Worm (Caenorhabditis elegans): ENCODE results near the gene rike-1.

The rike-1 gene

DNA sequence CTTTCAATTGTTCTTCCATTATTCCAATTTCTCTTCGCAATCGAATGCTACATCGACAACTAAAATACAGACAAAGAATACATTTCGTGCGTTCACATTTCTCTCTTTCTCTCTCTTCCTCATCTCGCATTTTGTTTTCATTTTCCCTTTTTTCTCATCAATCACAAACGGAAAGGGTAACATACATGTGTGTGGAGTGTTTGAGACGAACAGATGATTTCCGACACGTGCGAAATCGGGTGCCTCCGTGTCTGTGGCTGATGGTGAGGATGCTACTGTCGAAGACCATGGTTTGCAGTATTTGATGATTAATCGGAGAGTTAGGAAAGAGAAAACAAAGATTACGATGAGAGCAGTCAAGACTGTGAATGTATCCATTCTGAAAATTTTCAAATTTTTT is 34.9 kb downstream of the rike-1 start, which contains the start of gene R02D5.9:
Gene R02D5.9, minus strand, starts transcription at position 378 of the 400 bp plus-strand sequence.
- TF ChIP-seq nhr-25 (tag; optimal IDR thresholded peaks at IDR 0.05) (peak; percentile 87), nhr-10 (tag; optimal IDR thresholded peaks at IDR 0.05) (no peak), nhr-129 (tag; optimal IDR thresholded peaks at IDR 0.05) (peak; percentile 42), mdl-1 (tag; optimal IDR thresholded peaks at IDR 0.05) (peak; percentile 37 to 82), peb-1 (tag; optimal IDR thresholded peaks at IDR 0.05) (no peak), unc-62 (GFP tag; optimal IDR thresholded peaks at IDR 0.05) (no peak), lin-11 (tag; optimal IDR thresholded peaks at IDR 0.05) (no peak), lin-13 (GFP tag; optimal IDR thresholded peaks at IDR 0.05) (no peak), ztf-4 (tag; optimal IDR thresholded peaks at IDR 0.05) (no peak), skn-1 (tag; optimal IDR thresholded peaks at IDR 0.05) (no peak), sma-9 (GFP tag; optimal IDR thresholded peaks at IDR 0.05) (peak; percentile 88), sma-9 (tag; optimal IDR thresholded peaks at IDR 0.05) (no peak), mbf-1 (tag; optimal IDR thresholded peaks at IDR 0.05) (no peak), elt-3 (tag; optimal IDR thresholded peaks at IDR 0.05) (no peak), nhr-21 (tag; optimal IDR thresholded peaks at IDR 0.05) (peak; percentile 72), sem-4 (tag; optimal IDR thresholded peaks at IDR 0.05) (peak; percentile 49), ceh-82 (tag; optimal IDR thresholded peaks at IDR 0.05) (no peak), elt-1 (tag; optimal IDR thresholded peaks at IDR 0.05) (no peak), blmp-1 (tag; optimal IDR thresholded peaks at IDR 0.05; ENCODE audit: insufficient read depth) (peak; percentile 97), nhr-6 (tag; optimal IDR thresholded peaks at IDR 0.05) (no peak), egl-27 (tag; optimal IDR thresholded peaks at IDR 0.05) (peak; percentile 9), sma-3 (GFP tag; optimal IDR thresholded peaks at IDR 0.05) (peak; percentile 95), nhr-11 (tag; optimal IDR thresholded peaks at IDR 0.05) (no peak), fos-1 (tag; optimal IDR thresholded peaks at IDR 0.05) (peak; percentile 20)

DNA sequence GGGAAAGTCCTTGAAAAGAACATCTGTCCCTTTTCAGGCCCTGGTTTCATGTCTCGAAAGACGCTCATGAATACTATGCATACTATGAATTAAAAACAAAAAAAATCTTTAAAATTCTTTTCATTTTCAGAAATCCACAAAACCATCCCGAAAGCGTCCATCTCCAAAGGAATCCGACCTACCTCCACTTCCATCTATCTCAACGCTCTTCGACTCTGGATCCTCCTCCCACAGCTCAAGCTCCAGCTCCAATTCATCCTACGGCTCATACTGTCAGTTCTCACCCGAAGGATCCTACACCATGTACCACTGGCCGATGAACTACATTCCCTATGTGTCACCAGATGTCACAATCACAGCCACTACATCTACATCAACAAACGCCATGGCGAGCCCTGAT is 37.1 kb downstream of the rike-1 start:
- TF ChIP-seq ceh-82 (tag; optimal IDR thresholded peaks at IDR 0.05): no peak
- no peak for TF ChIP-seq crh-2 (tag; optimal IDR thresholded peaks at IDR 0.05)
- TF ChIP-seq gmeb-1 (tag; optimal IDR thresholded peaks at IDR 0.05): no peak
- no peak for TF ChIP-seq sem-4 (tag; optimal IDR thresholded peaks at IDR 0.05)
- no peak for TF ChIP-seq lsy-2 (tag; optimal IDR thresholded peaks at IDR 0.05)
- no peak for TF ChIP-seq unc-62 (GFP tag; optimal IDR thresholded peaks at IDR 0.05)
- TF ChIP-seq unc-55 (GFP tag; optimal IDR thresholded peaks at IDR 0.05): no peak
- TF ChIP-seq nhr-25 (tag; optimal IDR thresholded peaks at IDR 0.05): no peak
- TF ChIP-seq egl-27 (tag; optimal IDR thresholded peaks at IDR 0.05): no peak
- no peak for TF ChIP-seq nhr-10 (tag; optimal IDR thresholded peaks at IDR 0.05)
- no peak for TF ChIP-seq mdl-1 (tag; optimal IDR thresholded peaks at IDR 0.05)
- TF ChIP-seq nhr-11 (tag; optimal IDR thresholded peaks at IDR 0.05): no peak
- TF ChIP-seq skn-1 (tag; optimal IDR thresholded peaks at IDR 0.05): no peak
- no peak for TF ChIP-seq unc-39 (tag; optimal IDR thresholded peaks at IDR 0.05)
- TF ChIP-seq Y55F3AM.14 (GFP tag; optimal IDR thresholded peaks at IDR 0.05): no peak
- no peak for TF ChIP-seq ztf-11 (tag; optimal IDR thresholded peaks at IDR 0.05)
- no peak for TF ChIP-seq elt-3 (tag; optimal IDR thresholded peaks at IDR 0.05)
- TF ChIP-seq blmp-1 (tag; optimal IDR thresholded peaks at IDR 0.05; ENCODE audit: insufficient read depth): no peak
- TF ChIP-seq nhr-21 (tag; optimal IDR thresholded peaks at IDR 0.05): no peak
- no peak for TF ChIP-seq peb-1 (tag; optimal IDR thresholded peaks at IDR 0.05)

DNA sequence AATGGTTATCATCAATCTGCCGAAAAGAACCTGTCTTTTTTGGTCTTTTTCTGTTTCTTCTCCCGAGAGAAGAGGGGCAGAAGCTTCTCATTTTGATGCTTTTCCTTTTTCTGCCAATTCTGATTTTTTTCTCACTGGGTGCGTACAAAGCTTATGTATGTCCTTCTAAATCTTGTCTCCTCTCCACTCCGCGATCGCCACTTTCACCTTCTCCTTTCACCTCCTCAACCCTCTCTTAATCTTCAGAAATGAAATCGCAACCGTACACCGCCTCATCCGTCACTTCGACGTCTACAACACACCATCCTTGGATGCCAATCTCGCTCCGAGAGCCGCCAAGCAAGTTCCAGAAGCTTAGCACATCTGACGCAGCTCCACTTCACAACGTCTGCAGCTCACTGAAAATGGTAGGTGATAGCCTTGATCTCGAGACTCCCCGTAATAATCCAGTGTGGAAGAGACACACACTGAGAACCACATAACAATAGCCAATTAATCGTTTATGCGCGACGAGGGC is 37.6 kb downstream of the rike-1 start, which contains the start of gene R02D5.1:
Gene R02D5.1, plus strand, starts transcription at position 245 of the 517 bp plus-strand sequence.
- TF ChIP-seq blmp-1 (tag; optimal IDR thresholded peaks at IDR 0.05; ENCODE audit: insufficient read depth): peak; percentile 88
- no peak for TF ChIP-seq nhr-25 (tag; optimal IDR thresholded peaks at IDR 0.05)

DNA sequence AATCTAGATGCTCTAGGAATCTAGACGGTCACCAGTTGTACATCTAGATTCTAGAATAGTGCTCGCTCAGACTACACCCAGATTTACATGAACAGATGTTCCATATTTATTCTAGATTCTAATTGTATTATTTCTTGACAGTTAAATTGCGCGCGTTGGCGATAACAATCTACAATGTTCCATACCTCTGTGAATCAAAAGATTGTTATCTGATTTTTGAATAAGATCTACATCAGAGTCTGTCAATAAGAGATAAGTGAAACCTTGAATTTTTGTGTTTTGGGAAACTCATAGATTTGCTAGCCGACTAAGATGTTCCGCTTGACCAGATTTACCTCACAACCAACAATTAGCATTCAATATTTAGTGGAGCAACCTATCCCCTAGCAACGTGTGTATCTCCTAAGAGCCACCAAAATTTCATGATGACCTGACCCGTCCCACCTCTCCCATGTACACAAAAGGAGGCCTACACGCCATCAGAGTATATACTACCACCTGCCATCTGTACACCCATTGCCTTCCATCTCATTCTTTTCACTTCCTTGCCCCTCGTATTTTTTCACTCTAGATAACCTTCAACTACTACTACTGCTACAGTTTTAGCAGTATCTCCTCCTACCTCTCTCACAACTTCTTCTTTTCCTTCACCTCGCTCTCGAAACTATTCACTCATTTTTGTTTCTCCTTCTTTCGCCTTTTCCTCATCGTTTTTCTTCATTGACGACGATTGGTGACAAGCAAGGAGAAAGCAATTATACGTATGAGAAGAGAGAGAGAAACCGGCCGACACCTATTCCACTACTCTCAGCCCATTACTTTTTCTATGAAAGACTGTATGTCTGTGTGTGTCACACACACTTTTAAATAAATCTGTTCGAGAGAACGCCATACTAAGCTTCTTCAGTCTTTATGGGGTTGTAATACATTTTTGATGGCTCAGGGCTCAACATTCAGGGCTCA is 38.7 kb downstream of the rike-1 start:
- TF ChIP-seq ceh-82 (tag; optimal IDR thresholded peaks at IDR 0.05): no peak
- TF ChIP-seq lin-13 (GFP tag; optimal IDR thresholded peaks at IDR 0.05): no peak
- TF ChIP-seq nhr-77 (tag; optimal IDR thresholded peaks at IDR 0.05): no peak
- TF ChIP-seq nhr-237 (tag; optimal IDR thresholded peaks at IDR 0.05): no peak
- TF ChIP-seq unc-39 (tag; optimal IDR thresholded peaks at IDR 0.05): no peak
- TF ChIP-seq egl-27 (tag; optimal IDR thresholded peaks at IDR 0.05): peak; percentile 84
- TF ChIP-seq elt-3 (tag; optimal IDR thresholded peaks at IDR 0.05): no peak
- TF ChIP-seq sma-3 (GFP tag; optimal IDR thresholded peaks at IDR 0.05): no peak
- no peak for TF ChIP-seq nhr-6 (tag; optimal IDR thresholded peaks at IDR 0.05)
- no peak for TF ChIP-seq nhr-12 (tag; optimal IDR thresholded peaks at IDR 0.05)
- no peak for TF ChIP-seq nhr-129 (tag; optimal IDR thresholded peaks at IDR 0.05)
- peak; percentile 84 for TF ChIP-seq nhr-25 (tag; optimal IDR thresholded peaks at IDR 0.05)
- TF ChIP-seq R02D3.7 (tag; optimal IDR thresholded peaks at IDR 0.05): no peak
- TF ChIP-seq lin-11 (tag; optimal IDR thresholded peaks at IDR 0.05): no peak
- TF ChIP-seq aly-2 (tag; optimal IDR thresholded peaks at IDR 0.05): no peak
- TF ChIP-seq snpc-4 (tag; optimal IDR thresholded peaks at IDR 0.05): no peak
- no peak for TF ChIP-seq nhr-21 (tag; optimal IDR thresholded peaks at IDR 0.05)
- no peak for TF ChIP-seq ZK546.5 (tag; optimal IDR thresholded peaks at IDR 0.05)
- peak; percentile 94 for TF ChIP-seq sma-9 (GFP tag; optimal IDR thresholded peaks at IDR 0.05)
- TF ChIP-seq sma-9 (tag; optimal IDR thresholded peaks at IDR 0.05): no peak
- no peak for TF ChIP-seq alr-1 (tag; optimal IDR thresholded peaks at IDR 0.05)
- no peak for TF ChIP-seq mab-5 (tag; optimal IDR thresholded peaks at IDR 0.05)
- TF ChIP-seq zag-1 (tag; optimal IDR thresholded peaks at IDR 0.05): no peak
- no peak for TF ChIP-seq Y55F3AM.14 (GFP tag; optimal IDR thresholded peaks at IDR 0.05)
- TF ChIP-seq skn-1 (tag; optimal IDR thresholded peaks at IDR 0.05): no peak
- TF ChIP-seq mdl-1 (tag; optimal IDR thresholded peaks at IDR 0.05): no peak
- TF ChIP-seq unc-55 (GFP tag; optimal IDR thresholded peaks at IDR 0.05): no peak
- peak; percentile 100 for TF ChIP-seq ceh-16 (tag; optimal IDR thresholded peaks at IDR 0.05)

Data from whole organism, L2 larva.